Worm (Caenorhabditis elegans) whole organism, midembryonic: Measurements from ENCODE around the gene C15C7.6.

Source experiments
- T22C8.4 ChIP-seq: fragments of 200-800 bp; sonication (Bioruptor generic); IDR thresholded peaks from 2 replicates; pipeline ENCODE4 v1.3.6; 2022; ENCODE audit warnings: missing genetic modification characterization, missing compliant biosample characterization
- cog-1 ChIP-seq: sonication (generic microtip); optimal IDR thresholded peaks from 2 replicates; lab custom pipeline; 2016; ENCODE audit warnings: missing genetic modification characterization, missing compliant biosample characterization
- flt-1 ChIP-seq: fragments of 200-800 bp; sonication (Bioruptor generic); IDR thresholded peaks from 2 replicates; pipeline ENCODE4 v1.3.6; 2022; ENCODE audit warnings: missing genetic modification characterization, missing compliant biosample characterization
- klf-2 ChIP-seq: fragments of 200-800 bp; sonication (Bioruptor generic); conservative IDR thresholded peaks from 2 replicates; pipeline ENCODE4 v1.3.6; 2022; ENCODE audit warnings: missing genetic modification reagents, missing genetic modification characterization, missing compliant biosample characterization
- tab-1 ChIP-seq: fragments of 200-800 bp; sonication (Bioruptor generic); IDR thresholded peaks from 2 replicates; pipeline ENCODE4 v1.3.6; 2022; ENCODE audit warnings: missing genetic modification characterization, missing compliant biosample characterization
- ztf-23 ChIP-seq: fragments of 200-800 bp; sonication (Bioruptor generic); IDR thresholded peaks from 2 replicates; pipeline ENCODE4 v1.3.6; 2022; ENCODE audit warnings: missing genetic modification reagents, missing genetic modification characterization, missing compliant biosample characterization

DNA sequence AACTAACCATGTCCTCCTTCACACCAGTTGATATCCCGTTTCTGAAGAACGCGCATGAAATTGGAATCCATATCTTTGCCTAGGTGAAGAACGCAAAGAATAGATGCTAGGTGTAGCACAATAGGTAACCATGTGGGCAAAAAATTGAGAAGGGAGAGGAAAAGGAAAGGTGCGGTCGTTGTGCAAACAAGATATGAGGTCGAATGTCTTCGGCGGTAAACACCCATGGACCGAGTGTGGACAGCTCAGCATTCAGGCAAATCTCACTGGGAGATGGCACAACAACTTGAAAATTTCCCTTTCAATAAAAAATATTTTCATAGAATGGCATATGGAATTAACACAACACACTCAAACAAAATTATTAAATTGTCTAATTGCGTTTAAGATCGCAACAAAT lies 39.2 kb upstream of the C15C7.6 start, which contains the start of gene F28B4.4:
- TF ChIP-seq flt-1 (GFP tag; lab: Robert Waterston, UW): no peak
- TF ChIP-seq klf-2 (GFP tag; lab: Robert Waterston, UW): no peak
- TF ChIP-seq T22C8.4 (GFP tag; lab: Robert Waterston, UW): no peak
- no peak for TF ChIP-seq cog-1 (tag; lab: Kevin White, UChicago)
- no peak for TF ChIP-seq ztf-23
- no peak for TF ChIP-seq tab-1 (GFP tag; lab: Robert Waterston, UW)
